Worm (Caenorhabditis elegans) whole organism, late embryonic: ENCODE data around the gene ins-31.
"Not testable (repeated sequence)": the region's sequence is repeated elsewhere in the genome, so short reads cannot be mapped to it uniquely, and the experiment has no call there.

Experiments used
- dmd-4 ChIP-seq: sonication (generic microtip); optimal IDR thresholded peaks from 2 replicates; lab custom pipeline; 2016; ENCODE audit warnings: borderline replicate concordance, missing genetic modification characterization, missing compliant biosample characterization
- fax-1 ChIP-seq: sonication (generic microtip); optimal IDR thresholded peaks from 2 replicates; lab custom pipeline; 2016; ENCODE audit warnings: missing genotype, missing genetic modification characterization, missing compliant biosample characterization
- fkh-10 ChIP-seq: fragments of 150-350 bp; optimal IDR thresholded peaks from 2 replicates; lab custom pipeline; 2014; ENCODE audit warnings: missing biosample characterization, missing genetic modification reagents, missing genetic modification characterization
- lin-11 ChIP-seq: fragments of 200-800 bp; sonication (Bioruptor generic); optimal IDR thresholded peaks from 2 replicates; lab custom pipeline; 2018; ENCODE audit warnings: mild to moderate bottlenecking, missing genetic modification characterization, missing compliant biosample characterization
- rnt-1 ChIP-seq: sonication (generic microtip); optimal IDR thresholded peaks from 2 replicates; lab custom pipeline; 2016; ENCODE audit warnings: missing genetic modification characterization, missing compliant biosample characterization
- unc-42 ChIP-seq: sonication (generic microtip); optimal IDR thresholded peaks from 2 replicates; lab custom pipeline; 2016; ENCODE audit warnings: missing genotype, missing genetic modification characterization, missing compliant biosample characterization
- unc-55 ChIP-seq: sonication (generic microtip); optimal IDR thresholded peaks from 2 replicates; lab custom pipeline; 2017; ENCODE audit warnings: missing biosample characterization, missing genetic modification reagents, missing genetic modification characterization

- not testable (repeated sequence) for TF ChIP-seq unc-55 (GFP tag; lab: Kevin White, UChicago); fkh-10 (GFP tag; lab: Kevin White, UChicago); unc-42 (tag; lab: Kevin White, UChicago); rnt-1 (tag; lab: Kevin White, UChicago); lin-11 (tag; lab: Kevin White, UChicago); fax-1 (tag; lab: Kevin White, UChicago); dmd-4
These were observed 17.7 kb downstream of the ins-31 start, which contains the start of gene sri-43 for ce11 chrII:3144552-3144951.
